Worm (Caenorhabditis elegans) whole organism, late embryonic: ENCODE results near the gene npr-12.
A peak's percentile ranks its signal among the peaks of the same experiment; 100 is the strongest.

Experiments used
- F13H6.1 ChIP-seq: sonication (generic microtip); optimal IDR thresholded peaks from 2 replicates; lab custom pipeline; 2016; ENCODE audit warnings: missing genetic modification characterization, missing compliant biosample characterization
- K02D7.2 ChIP-seq: sonication (generic microtip); optimal IDR thresholded peaks from 2 replicates; lab custom pipeline; 2017; ENCODE audit warnings: mild to moderate bottlenecking, missing genetic modification characterization, missing compliant biosample characterization
- K09A11.1 ChIP-seq: sonication (generic microtip); optimal IDR thresholded peaks from 2 replicates; lab custom pipeline; 2017; ENCODE audit warnings: antibody characterized with exemption, mild to moderate bottlenecking, missing genetic modification characterization, missing compliant biosample characterization; ENCODE audit not compliant: insufficient read depth
- Y22D7AL.16 ChIP-seq: sonication (generic microtip); optimal IDR thresholded peaks from 2 replicates; lab custom pipeline; 2016; ENCODE audit warnings: missing genetic modification characterization, missing compliant biosample characterization
- ama-1 ChIP-seq: fragments of 150-350 bp; optimal IDR thresholded peaks from 2 replicates; lab custom pipeline; 2014
- ceh-14 ChIP-seq: sonication (generic microtip); optimal IDR thresholded peaks from 2 replicates; lab custom pipeline; 2016; ENCODE audit warnings: missing genotype, missing genetic modification characterization, missing compliant biosample characterization
- ceh-18 ChIP-seq: sonication (generic microtip); optimal IDR thresholded peaks from 2 replicates; lab custom pipeline; 2016; ENCODE audit warnings: missing genetic modification characterization, missing compliant biosample characterization
- ceh-19 ChIP-seq: fragments of 200-800 bp; sonication (Bioruptor generic); optimal IDR thresholded peaks from 2 replicates; lab custom pipeline; 2018; ENCODE audit warnings: mild to moderate bottlenecking, missing genetic modification characterization, missing compliant biosample characterization
- ceh-2 ChIP-seq: sonication (generic microtip); optimal IDR thresholded peaks from 2 replicates; lab custom pipeline; 2016; ENCODE audit warnings: missing genotype, missing genetic modification characterization, missing compliant biosample characterization
- ceh-30 ChIP-seq: fragments of 150-350 bp; optimal IDR thresholded peaks from 2 replicates; lab custom pipeline; 2014; ENCODE audit warnings: missing biosample characterization, missing genetic modification characterization
- ceh-34 ChIP-seq: sonication (generic microtip); optimal IDR thresholded peaks from 2 replicates; lab custom pipeline; 2016; ENCODE audit warnings: mild to moderate bottlenecking, missing genetic modification characterization, missing compliant biosample characterization
- ceh-48 ChIP-seq: sonication (generic microtip); optimal IDR thresholded peaks from 2 replicates; lab custom pipeline; 2016; ENCODE audit warnings: missing genetic modification characterization, inconsistent platforms, missing compliant biosample characterization
- ceh-6 ChIP-seq: fragments of 200-800 bp; sonication (Bioruptor generic); optimal IDR thresholded peaks from 2 replicates; lab custom pipeline; 2018; ENCODE audit warnings: mild to moderate bottlenecking, missing genetic modification characterization, missing compliant biosample characterization
- dmd-4 ChIP-seq: sonication (generic microtip); optimal IDR thresholded peaks from 2 replicates; lab custom pipeline; 2016; ENCODE audit warnings: borderline replicate concordance, missing genetic modification characterization, missing compliant biosample characterization
- elt-2 ChIP-seq: sonication (generic microtip); optimal IDR thresholded peaks from 2 replicates; lab custom pipeline; 2016; ENCODE audit warnings: missing genetic modification reagents, missing genetic modification characterization, missing compliant biosample characterization
- elt-4 ChIP-seq: sonication (generic microtip); optimal IDR thresholded peaks from 2 replicates; lab custom pipeline; 2016; ENCODE audit warnings: missing genetic modification characterization, missing compliant biosample characterization
- ets-4 ChIP-seq: sonication (generic microtip); optimal IDR thresholded peaks from 2 replicates; lab custom pipeline; 2016; ENCODE audit warnings: missing genetic modification characterization, missing compliant biosample characterization
- fax-1 ChIP-seq: sonication (generic microtip); optimal IDR thresholded peaks from 2 replicates; lab custom pipeline; 2016; ENCODE audit warnings: missing genotype, missing genetic modification characterization, missing compliant biosample characterization
- lim-6 ChIP-seq: sonication (generic microtip); optimal IDR thresholded peaks from 2 replicates; lab custom pipeline; 2016; ENCODE audit warnings: missing genetic modification characterization, missing compliant biosample characterization
- lin-11 ChIP-seq: fragments of 200-800 bp; sonication (Bioruptor generic); optimal IDR thresholded peaks from 2 replicates; lab custom pipeline; 2018; ENCODE audit warnings: mild to moderate bottlenecking, missing genetic modification characterization, missing compliant biosample characterization
- nfya-1 ChIP-seq: sonication (generic microtip); optimal IDR thresholded peaks from 2 replicates; lab custom pipeline; 2017; ENCODE audit warnings: missing genetic modification characterization, mild to moderate bottlenecking, missing compliant biosample characterization, antibody characterized with exemption, moderate library complexity
- nhr-232 ChIP-seq: sonication (generic microtip); optimal IDR thresholded peaks from 2 replicates; lab custom pipeline; 2016; ENCODE audit warnings: missing genetic modification characterization, missing compliant biosample characterization
- pag-3 ChIP-seq: sonication (generic microtip); optimal IDR thresholded peaks from 2 replicates; lab custom pipeline; 2016; ENCODE audit warnings: missing compliant biosample characterization, missing genetic modification characterization, borderline replicate concordance
- pha-2 ChIP-seq: sonication (generic microtip); optimal IDR thresholded peaks from 2 replicates; lab custom pipeline; 2017; ENCODE audit warnings: mild to moderate bottlenecking, missing genetic modification characterization, missing compliant biosample characterization
- pqm-1 ChIP-seq: sonication (generic microtip); optimal IDR thresholded peaks from 2 replicates; lab custom pipeline; 2016; ENCODE audit warnings: missing genetic modification characterization, missing compliant biosample characterization
- pros-1 ChIP-seq: fragments of 150-350 bp; optimal IDR thresholded peaks from 2 replicates; lab custom pipeline; 2014; ENCODE audit warnings: missing biosample characterization, missing genetic modification reagents, missing genetic modification characterization
- ref-2 ChIP-seq: sonication (generic microtip); optimal IDR thresholded peaks from 2 replicates; lab custom pipeline; 2016; ENCODE audit warnings: missing genetic modification characterization, missing compliant biosample characterization
- rnt-1 ChIP-seq: sonication (generic microtip); optimal IDR thresholded peaks from 2 replicates; lab custom pipeline; 2016; ENCODE audit warnings: missing genetic modification characterization, missing compliant biosample characterization
- sox-4 ChIP-seq: sonication (generic microtip); optimal IDR thresholded peaks from 2 replicates; lab custom pipeline; 2017; ENCODE audit warnings: mild to moderate bottlenecking, missing genetic modification characterization, inconsistent platforms, missing compliant biosample characterization
- syd-9 ChIP-seq: sonication (generic microtip); optimal IDR thresholded peaks from 2 replicates; lab custom pipeline; 2016; ENCODE audit warnings: mild to moderate bottlenecking, missing genetic modification characterization, moderate library complexity, missing compliant biosample characterization
- ttx-3 ChIP-seq: sonication (generic microtip); optimal IDR thresholded peaks from 2 replicates; lab custom pipeline; 2016; ENCODE audit warnings: missing genetic modification reagents, missing genetic modification characterization, missing compliant biosample characterization
- unc-42 ChIP-seq: sonication (generic microtip); optimal IDR thresholded peaks from 2 replicates; lab custom pipeline; 2016; ENCODE audit warnings: missing genotype, missing genetic modification characterization, missing compliant biosample characterization
- unc-55 ChIP-seq: sonication (generic microtip); optimal IDR thresholded peaks from 2 replicates; lab custom pipeline; 2017; ENCODE audit warnings: missing biosample characterization, missing genetic modification reagents, missing genetic modification characterization
- unc-86 ChIP-seq: sonication (generic microtip); optimal IDR thresholded peaks from 2 replicates; lab custom pipeline; 2016; ENCODE audit warnings: missing genetic modification characterization, missing compliant biosample characterization
- zip-5 ChIP-seq: sonication (generic microtip); optimal IDR thresholded peaks from 2 replicates; lab custom pipeline; 2016; ENCODE audit warnings: missing genetic modification characterization, missing compliant biosample characterization
- ztf-16 ChIP-seq: sonication (generic microtip); optimal IDR thresholded peaks from 2 replicates; lab custom pipeline; 2017; ENCODE audit warnings: missing genetic modification characterization, missing compliant biosample characterization

The npr-12 gene

DNA sequence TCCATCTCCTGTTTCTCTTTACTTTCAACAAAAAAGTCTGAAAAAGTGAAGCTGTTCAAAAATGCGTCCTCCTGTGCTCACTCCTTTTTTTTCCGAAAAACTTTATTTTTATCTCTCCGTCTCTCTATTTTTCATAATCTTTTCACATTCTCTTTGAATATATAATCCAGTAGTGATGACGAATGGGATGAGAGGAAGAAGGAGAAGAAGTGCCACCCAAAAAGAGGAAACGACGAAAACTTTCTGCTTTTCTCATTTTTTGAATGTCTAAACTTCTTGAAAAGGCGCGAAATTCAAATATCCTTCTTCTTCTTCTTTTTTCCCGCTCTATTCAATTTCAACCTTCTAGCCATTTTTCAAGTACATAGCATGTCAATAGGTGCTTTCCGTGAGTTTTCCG, 17.2 kb upstream of the npr-12 start:
- TF ChIP-seq unc-42 (tag; lab: Kevin White, UChicago) (peak; percentile 25), lin-11 (tag; lab: Kevin White, UChicago) (no peak), ceh-19 (GFP tag; lab: Kevin White, UChicago) (no peak)

- TF ChIP-seq elt-4 (tag; lab: Kevin White, UChicago) = no peak
- TF ChIP-seq ama-1 (lab: Kevin White, UChicago) = no peak
- no peak for TF ChIP-seq ceh-2
- TF ChIP-seq lim-6 (tag; lab: Kevin White, UChicago) = no peak
- TF ChIP-seq zip-5 (tag; lab: Kevin White, UChicago) = no peak
- no peak for TF ChIP-seq ets-4 (tag; lab: Kevin White, UChicago)
- TF ChIP-seq sox-4 = no peak
- no peak for TF ChIP-seq ceh-48 (tag; lab: Kevin White, UChicago)
- TF ChIP-seq ceh-30 = no peak
- no peak for TF ChIP-seq fax-1
- no peak for TF ChIP-seq pros-1 (tag; lab: Kevin White, UChicago)
- no peak for TF ChIP-seq ceh-18
- TF ChIP-seq K02D7.2 = no peak
- no peak for TF ChIP-seq pha-2 (tag; lab: Kevin White, UChicago)
- no peak for TF ChIP-seq rnt-1 (tag; lab: Kevin White, UChicago)
- TF ChIP-seq Y22D7AL.16 (tag; lab: Kevin White, UChicago) = no peak
- TF ChIP-seq F13H6.1 (tag; lab: Kevin White, UChicago) = no peak
Observed at ce11 chrIV:6951259-6951658, 13.8 kb upstream of the npr-12 start.

DNA sequence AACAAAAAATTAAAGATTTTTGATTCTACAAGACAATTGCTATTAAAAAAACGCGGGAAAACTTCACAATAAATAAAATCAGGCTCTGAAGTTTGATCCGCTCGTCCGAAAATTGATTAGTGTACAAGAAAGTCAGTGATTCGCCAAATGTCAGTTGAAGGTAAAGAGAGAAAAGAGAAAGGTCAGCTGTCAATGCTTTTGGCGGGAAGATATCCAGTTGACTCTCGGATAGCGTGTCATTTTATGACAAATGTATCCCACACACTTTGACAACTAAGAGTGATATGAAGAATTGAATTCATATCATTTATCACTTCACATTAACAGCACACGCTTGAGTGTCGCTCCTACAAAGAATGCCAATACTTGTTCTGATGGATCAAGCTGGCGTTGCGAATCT, 9.4 kb upstream of the npr-12 start:
- TF ChIP-seq ttx-3 (tag; lab: Kevin White, UChicago) = no peak
- TF ChIP-seq unc-55 = peak; percentile 69
- TF ChIP-seq rnt-1 (tag; lab: Kevin White, UChicago) = peak; percentile 1
- no peak for TF ChIP-seq dmd-4

DNA sequence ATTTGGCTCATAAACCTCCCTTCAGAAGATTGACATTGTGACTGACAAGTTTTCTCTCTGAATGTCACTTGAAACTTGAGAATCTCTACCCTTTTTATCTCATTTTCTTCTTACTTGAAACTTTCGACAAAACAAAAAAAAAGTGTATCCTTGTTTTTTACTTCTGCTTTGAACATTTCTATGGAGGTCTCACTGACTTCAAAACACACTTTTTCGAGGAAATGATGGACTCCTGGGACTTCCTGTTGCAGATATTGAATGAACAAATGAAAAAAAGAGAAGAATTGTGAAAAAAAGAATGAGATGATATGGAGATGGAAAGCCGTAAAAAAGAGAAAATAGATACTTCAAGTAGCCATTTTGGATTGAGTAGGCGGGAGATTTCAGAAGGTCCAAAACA, 3.7 kb upstream of the npr-12 start:
- TF ChIP-seq syd-9 (tag; lab: Kevin White, UChicago) (no peak), ceh-14 (tag; lab: Kevin White, UChicago) (no peak), ceh-19 (GFP tag; lab: Kevin White, UChicago) (no peak), nfya-1 (tag; lab: Kevin White, UChicago) (no peak), ref-2 (tag; lab: Kevin White, UChicago) (no peak)

DNA sequence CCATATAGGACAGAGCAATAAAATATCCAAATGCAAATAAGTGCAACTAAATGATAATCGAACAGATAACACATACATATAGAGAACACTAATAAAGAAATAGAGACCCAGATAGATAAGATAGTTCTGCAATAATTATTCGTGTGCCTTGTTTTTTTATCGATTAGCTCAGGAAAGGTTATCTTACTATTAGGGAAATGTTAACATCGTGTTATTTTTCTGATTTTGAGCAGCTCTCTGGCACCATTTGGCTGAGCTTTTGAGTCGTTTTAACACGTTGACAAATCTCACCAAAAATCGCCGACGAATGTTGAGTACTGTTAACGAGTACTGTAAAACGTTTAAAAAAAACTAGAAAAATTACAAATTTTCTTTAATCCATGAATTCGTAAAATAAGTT, 9.0 kb downstream of the npr-12 start, which contains the start of gene cest-6:
Gene cest-6, minus strand, starts transcription at position 101 of the 400 bp plus-strand sequence.
- TF ChIP-seq nhr-232 (tag; lab: Kevin White, UChicago) (no peak), elt-2 (tag; lab: Kevin White, UChicago) (peak; percentile 48), ceh-6 (GFP tag; lab: Kevin White, UChicago) (no peak)

ce11 chrIV:6925520-6925919, 11.9 kb downstream of the npr-12 start:
- TF ChIP-seq unc-86 (tag; lab: Kevin White, UChicago) (no peak), ceh-6 (GFP tag; lab: Kevin White, UChicago) (no peak), elt-4 (tag; lab: Kevin White, UChicago) (no peak), rnt-1 (tag; lab: Kevin White, UChicago) (no peak), pag-3 (tag; lab: Kevin White, UChicago) (no peak), ceh-14 (tag; lab: Kevin White, UChicago) (no peak), lin-11 (tag; lab: Kevin White, UChicago) (no peak), fax-1 (no peak), pqm-1 (tag; lab: Kevin White, UChicago) (no peak), K09A11.1 (tag; lab: Kevin White, UChicago) (no peak), ztf-16 (tag; lab: Kevin White, UChicago) (no peak), ceh-34 (tag; lab: Kevin White, UChicago) (no peak), ceh-19 (GFP tag; lab: Kevin White, UChicago) (no peak), ceh-30 (no peak)
- TF ChIP-seq, all 69 proteins: peak for 0
